Worm (Caenorhabditis elegans): ENCODE data around the gene Y37D8A.2.

- TF ChIP-seq hmg-4 (GFP tag; optimal IDR thresholded peaks at IDR 0.05) (no peak), flt-1 (GFP tag; IDR thresholded peaks at IDR 0.05) (no peak), sea-1 (GFP tag; conservative IDR thresholded peaks at IDR 0.05) (no peak), scrt-1 (GFP tag; IDR thresholded peaks at IDR 0.05) (no peak), ceh-36 (tag; optimal IDR thresholded peaks at IDR 0.05) (no peak)
Observed at ce11 chrIII:12831696-12832095, 11.7 kb downstream of the Y37D8A.2 start.

Data from whole organism, early embryonic.